Fruit fly (Drosophila melanogaster) whole organism, embryonic: ENCODE measurements around the gene upd2.

ENCODE experiments used
- CG31224 ChIP-seq: fragments of 200-800 bp; sonication (Bioruptor generic); IDR thresholded peaks from 2 replicates; pipeline ENCODE4 v1.3.6; 2022; ENCODE audit warnings: missing biosample characterization, missing genetic modification characterization
- CG8944 ChIP-seq: fragments of 200-800 bp; sonication (Bioruptor generic); optimal IDR thresholded peaks from 3 replicates; lab custom pipeline; 2016; ENCODE audit warnings: missing biosample characterization, missing genetic modification characterization
- CkIIα-i1 ChIP-seq: fragments of 200-800 bp; sonication (Bioruptor generic); IDR thresholded peaks from 2 replicates; pipeline ENCODE4 v1.3.6; 2022; ENCODE audit warnings: missing biosample characterization, missing genetic modification characterization
- Ets97D ChIP-seq: fragments of 200-800 bp; sonication (Bioruptor generic); optimal IDR thresholded peaks from 3 replicates; lab custom pipeline; 2016; ENCODE audit warnings: missing biosample characterization, missing genetic modification characterization
- H15 ChIP-seq: fragments of 200-800 bp; sonication (Bioruptor generic); IDR thresholded peaks from 3 replicates; pipeline ENCODE4 v1.3.6; 2022; ENCODE audit warnings: missing biosample characterization, missing genetic modification characterization
- Hmr ChIP-seq: fragments of 200-800 bp; sonication (Bioruptor generic); optimal IDR thresholded peaks from 3 replicates; lab custom pipeline; 2017; ENCODE audit warnings: mild to moderate bottlenecking, missing biosample characterization, missing genetic modification reagents, missing genetic modification characterization
- ftz-f1 ChIP-seq: fragments of 200-800 bp; sonication (Bioruptor generic); optimal IDR thresholded peaks from 2 replicates; lab custom pipeline; 2016; ENCODE audit warnings: missing biosample characterization, missing genetic modification characterization
- sens-2 ChIP-seq: fragments of 200-800 bp; sonication (Bioruptor generic); IDR thresholded peaks from 2 replicates; pipeline ENCODE4 v1.3.6; 2022; ENCODE audit warnings: missing biosample characterization, missing genetic modification characterization
- toy ChIP-seq: fragments of 200-800 bp; sonication (Bioruptor generic); IDR thresholded peaks from 2 replicates; pipeline ENCODE4 v1.3.6; 2022; ENCODE audit warnings: missing biosample characterization, missing genetic modification characterization

- TF ChIP-seq Hmr (GFP tag; lab: Kevin White, UChicago) (no peak), H15 (GFP tag; lab: Robert Waterston, UW) (no peak), ftz-f1 (no peak), sens-2 (GFP tag; lab: Robert Waterston, UW) (no peak), CG31224 (no peak), toy (GFP tag; lab: Robert Waterston, UW) (no peak), CkIIα-i1 (GFP tag; lab: Robert Waterston, UW) (no peak), Ets97D (no peak), CG8944 (no peak)
Observed at dm6 chrX:18256244-18256885, 13.3 kb upstream of the upd2 start.
